Worm (Caenorhabditis elegans): ENCODE measurements around the gene mrck-1.

DNA sequence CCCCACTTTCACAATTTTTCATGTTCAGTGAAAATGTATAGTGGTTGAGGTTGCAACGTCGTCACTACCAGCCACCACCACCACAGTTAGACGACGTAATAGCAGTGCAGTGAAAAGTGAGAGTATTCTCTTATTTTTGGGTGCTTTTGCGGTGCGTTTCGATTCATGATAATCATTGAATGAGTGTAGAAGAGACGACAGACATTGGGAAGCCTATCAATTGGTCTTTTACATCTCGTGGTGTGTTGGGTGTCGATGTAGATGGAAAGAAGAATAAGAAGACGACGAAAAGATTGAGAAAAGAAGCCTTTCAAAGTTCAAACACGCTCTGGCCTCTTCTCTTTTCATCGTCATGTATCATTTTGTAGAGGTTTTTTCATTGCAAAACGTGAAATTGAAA, 27.2 kb downstream of the mrck-1 start:
- TF ChIP-seq ceh-9 (tag; optimal IDR thresholded peaks at IDR 0.05) (no peak), snpc-4 (tag; optimal IDR thresholded peaks at IDR 0.05) (no peak), nhr-76 (tag; optimal IDR thresholded peaks at IDR 0.05) (no peak), mdl-1 (tag; optimal IDR thresholded peaks at IDR 0.05) (peak; percentile 44), pqm-1 (tag; optimal IDR thresholded peaks at IDR 0.05) (peak; percentile 69), nhr-237 (tag; optimal IDR thresholded peaks at IDR 0.05) (no peak)
